Fruit fly (Drosophila melanogaster) whole organism, embryonic: ENCODE data around the gene CG43293.

ENCODE experiments used
- Asciz ChIP-seq: fragments of 200-800 bp; sonication (Bioruptor generic); optimal IDR thresholded peaks from 2 replicates; lab custom pipeline; 2017; ENCODE audit warnings: missing biosample characterization, mild to moderate bottlenecking, missing genetic modification characterization, missing genetic modification reagents
- Awh ChIP-seq: fragments of 200-800 bp; sonication (Bioruptor generic); IDR thresholded peaks from 2 replicates; pipeline ENCODE4, ENCODE4 v1.3.6; 2022; ENCODE audit warnings: missing biosample characterization, missing genetic modification characterization
- BEAF-32 ChIP-seq: fragments of 200-800 bp; sonication (Bioruptor generic); optimal IDR thresholded peaks from 3 replicates; lab custom pipeline; 2017; ENCODE audit warnings: missing biosample characterization, missing genetic modification characterization, mild to moderate bottlenecking, moderate library complexity, missing genetic modification reagents
- CG10565 ChIP-seq: fragments of 200-800 bp; sonication (Bioruptor generic); optimal IDR thresholded peaks from 3 replicates; lab custom pipeline; 2016; ENCODE audit warnings: missing biosample characterization, mild to moderate bottlenecking, missing genetic modification characterization
- CG11456 ChIP-seq: fragments of 200-800 bp; sonication (Bioruptor generic); IDR thresholded peaks from 3 replicates; pipeline ENCODE4 v1.3.6; 2022; ENCODE audit warnings: missing biosample characterization, missing genetic modification characterization
- CG15696 ChIP-seq: fragments of 200-800 bp; sonication (Bioruptor generic); optimal IDR thresholded peaks from 2 replicates; lab custom pipeline; 2019; ENCODE audit warnings: missing biosample characterization, mild to moderate bottlenecking, missing genetic modification characterization, moderate library complexity
- CG1792 ChIP-seq: fragments of 200-800 bp; sonication (Bioruptor generic); optimal IDR thresholded peaks from 2 replicates; lab custom pipeline; 2016; ENCODE audit warnings: missing biosample characterization, missing genetic modification characterization
- CG3065 ChIP-seq: fragments of 200-800 bp; sonication (Bioruptor generic); optimal IDR thresholded peaks from 2 replicates; lab custom pipeline; 2016; ENCODE audit warnings: missing biosample characterization, missing genetic modification characterization
- CG31224 ChIP-seq: fragments of 200-800 bp; sonication (Bioruptor generic); IDR thresholded peaks from 2 replicates; pipeline ENCODE4 v1.3.6; 2022; ENCODE audit warnings: missing biosample characterization, missing genetic modification characterization
- CG31441 ChIP-seq: fragments of 200-800 bp; sonication (Bioruptor generic); IDR thresholded peaks from 2 replicates; pipeline ENCODE4 v1.3.6; 2022; ENCODE audit warnings: missing biosample characterization, missing genetic modification characterization
- CG4282 ChIP-seq: fragments of 200-800 bp; sonication (Bioruptor generic); optimal IDR thresholded peaks from 2 replicates; lab custom pipeline; 2016; ENCODE audit warnings: missing biosample characterization, missing genetic modification characterization
- CG4360 ChIP-seq: fragments of 200-800 bp; sonication (Bioruptor generic); IDR thresholded peaks from 2 replicates; pipeline ENCODE4 v1.3.6; 2022; ENCODE audit warnings: missing biosample characterization, missing genetic modification characterization
- CG4404 ChIP-seq: fragments of 200-800 bp; sonication (Bioruptor generic); IDR thresholded peaks from 2 replicates; pipeline ENCODE4 v1.3.6; 2022; ENCODE audit warnings: missing biosample characterization, missing genetic modification characterization
- CG6272 ChIP-seq: fragments of 200-800 bp; sonication (Bioruptor generic); IDR thresholded peaks from 2 replicates; pipeline ENCODE4 v1.3.6; 2022; ENCODE audit warnings: missing biosample characterization, missing genetic modification characterization
- CG6854 ChIP-seq: fragments of 200-800 bp; sonication (Bioruptor generic); optimal IDR thresholded peaks from 3 replicates; lab custom pipeline; 2017; ENCODE audit warnings: missing biosample characterization, mild to moderate bottlenecking, missing genetic modification characterization
- CG8281 ChIP-seq: fragments of 200-800 bp; sonication (Bioruptor generic); optimal IDR thresholded peaks from 2 replicates; lab custom pipeline; 2018; ENCODE audit warnings: missing biosample characterization, mild to moderate bottlenecking, missing genetic modification characterization, moderate library complexity
- CG9876 ChIP-seq: fragments of 200-800 bp; sonication (Bioruptor generic); optimal IDR thresholded peaks from 2 replicates; lab custom pipeline; 2016; ENCODE audit warnings: missing biosample characterization, missing genetic modification characterization
- CHES-1-like ChIP-seq: fragments of 200-800 bp; sonication (Bioruptor generic); optimal IDR thresholded peaks from 2 replicates; lab custom pipeline; 2016; ENCODE audit warnings: missing biosample characterization, missing genetic modification characterization
- D ChIP-seq, 2 experiments: fragments of 200-800 bp in 1 of 2; fragments of >200 bp in 1 of 2; sonication (Bioruptor generic) in 1 of 2; optimal IDR thresholded peaks; 2 replicates in 1 of 2; 3 replicates in 1 of 2; lab custom pipeline; 2017; ENCODE audit warnings: mild to moderate bottlenecking in 1 of 2, missing biosample characterization in 1 of 2, missing genetic modification characterization in 1 of 2, missing genetic modification reagents in 1 of 2
- D19B ChIP-seq: fragments of 200-800 bp; sonication (Bioruptor generic); optimal IDR thresholded peaks from 2 replicates; lab custom pipeline; 2017; ENCODE audit warnings: missing biosample characterization, mild to moderate bottlenecking, missing genetic modification characterization
- Dip2 ChIP-seq: fragments of 200-800 bp; sonication (Bioruptor generic); IDR thresholded peaks from 2 replicates; pipeline ENCODE4 v1.3.6; 2022; ENCODE audit warnings: missing biosample characterization, missing genetic modification characterization
- Dll ChIP-seq: fragments of 200-800 bp; sonication (Bioruptor generic); IDR thresholded peaks from 4 replicates; pipeline ENCODE4 v1.3.6; 2022; ENCODE audit warnings: missing biosample characterization, missing genetic modification characterization; ENCODE audit not compliant: partially characterized antibody
- E2f1 ChIP-seq: fragments of 200-800 bp; sonication (Bioruptor generic); IDR thresholded peaks from 2 replicates; pipeline ENCODE4 v1.3.6; 2022; ENCODE audit warnings: missing biosample characterization, missing genetic modification characterization
- Gsc ChIP-seq: fragments of 200-800 bp; sonication (Bioruptor generic); IDR thresholded peaks from 2 replicates; pipeline ENCODE4 v1.3.6; 2022; ENCODE audit warnings: missing biosample characterization, missing genetic modification characterization
- Max ChIP-seq: fragments of 200-800 bp; sonication (Bioruptor generic); optimal IDR thresholded peaks from 2 replicates; lab custom pipeline; 2016; ENCODE audit warnings: missing biosample characterization, mild to moderate bottlenecking, missing genetic modification characterization
- PHDP ChIP-seq: fragments of 200-800 bp; sonication (Bioruptor generic); optimal IDR thresholded peaks from 3 replicates; lab custom pipeline; 2018; ENCODE audit warnings: missing biosample characterization, mild to moderate bottlenecking, missing genetic modification characterization, moderate library complexity
- Ssrp ChIP-seq: fragments of 200-800 bp; sonication (Bioruptor generic); optimal IDR thresholded peaks from 2 replicates; lab custom pipeline; 2018; ENCODE audit warnings: missing biosample characterization, mild to moderate bottlenecking, missing genetic modification characterization, moderate library complexity
- Xbp1 ChIP-seq: fragments of 200-800 bp; sonication (Bioruptor generic); optimal IDR thresholded peaks from 3 replicates; lab custom pipeline; 2016; ENCODE audit warnings: missing biosample characterization, mild to moderate bottlenecking, missing genetic modification characterization
- ara ChIP-seq: fragments of 200-800 bp; sonication (Bioruptor generic); IDR thresholded peaks from 2 replicates; pipeline ENCODE4 v1.3.6; 2022; ENCODE audit warnings: missing biosample characterization, missing genetic modification characterization
- bsh ChIP-seq, 2 experiments: fragments of 200-800 bp; sonication (Bioruptor generic); optimal IDR thresholded peaks; 2 replicates each; lab custom pipeline; 2017 to 2018; ENCODE audit warnings: mild to moderate bottlenecking in 2 of 2, missing biosample characterization in 2 of 2, missing genetic modification characterization in 2 of 2, moderate library complexity in 1 of 2
- cato ChIP-seq: fragments of 200-800 bp; sonication (Bioruptor generic); optimal IDR thresholded peaks from 2 replicates; lab custom pipeline; 2016; ENCODE audit warnings: missing biosample characterization, missing genetic modification characterization, borderline replicate concordance
- dan ChIP-seq: fragments of 200-800 bp; sonication (Bioruptor generic); IDR thresholded peaks from 2 replicates; pipeline ENCODE4 v1.3.6; 2022; ENCODE audit warnings: missing biosample characterization, missing genetic modification characterization
- dmrt99B ChIP-seq: fragments of 200-800 bp; sonication (Bioruptor generic); optimal IDR thresholded peaks from 2 replicates; lab custom pipeline; 2018; ENCODE audit warnings: missing biosample characterization, mild to moderate bottlenecking, missing genetic modification characterization, moderate library complexity
- ewg ChIP-seq: fragments of 200-800 bp; sonication (Bioruptor generic); optimal IDR thresholded peaks from 3 replicates; lab custom pipeline; 2017; ENCODE audit warnings: mild to moderate bottlenecking, missing biosample characterization, missing genetic modification reagents, missing genetic modification characterization
- fd3F ChIP-seq: fragments of 200-800 bp; sonication (Bioruptor generic); optimal IDR thresholded peaks from 2 replicates; lab custom pipeline; 2018; ENCODE audit warnings: missing biosample characterization, mild to moderate bottlenecking, missing genetic modification characterization, moderate library complexity
- grau ChIP-seq: fragments of 200-800 bp; optimal IDR thresholded peaks from 3 replicates; lab custom pipeline; 2019; ENCODE audit warnings: missing biosample characterization, mild to moderate bottlenecking, missing genetic modification characterization, moderate library complexity
- gsb ChIP-seq: fragments of 200-800 bp; sonication (Bioruptor generic); IDR thresholded peaks from 2 replicates; pipeline ENCODE4 v1.3.6; 2022; ENCODE audit warnings: missing biosample characterization, missing genetic modification characterization
- gt ChIP-seq: fragments of 200-800 bp; sonication (Bioruptor generic); IDR thresholded peaks from 2 replicates; pipeline ENCODE4 v1.3.6; 2022; ENCODE audit warnings: missing biosample characterization, missing genetic modification characterization
- hth ChIP-seq: fragments of >200 bp; optimal IDR thresholded peaks from 2 replicates; lab custom pipeline; 2017; ENCODE audit warnings: inconsistent platforms
- ind ChIP-seq: fragments of 200-800 bp; sonication (Bioruptor generic); optimal IDR thresholded peaks from 3 replicates; lab custom pipeline; 2016; ENCODE audit warnings: missing biosample characterization, missing genetic modification characterization
- lmd ChIP-seq: fragments of 200-800 bp; sonication (Bioruptor generic); IDR thresholded peaks from 2 replicates; pipeline ENCODE4 v1.3.6; 2022; ENCODE audit warnings: missing biosample characterization, missing genetic modification characterization
- mirr ChIP-seq: fragments of 200-800 bp; sonication (Bioruptor generic); optimal IDR thresholded peaks from 3 replicates; lab custom pipeline; 2018; ENCODE audit warnings: missing biosample characterization, mild to moderate bottlenecking, missing genetic modification characterization
- onecut ChIP-seq: fragments of 200-800 bp; sonication (Bioruptor generic); IDR thresholded peaks from 2 replicates; pipeline ENCODE4 v1.3.6; 2022; ENCODE audit warnings: missing biosample characterization, missing genetic modification characterization
- org-1 ChIP-seq: fragments of 200-800 bp; sonication (Bioruptor generic); optimal IDR thresholded peaks from 2 replicates; lab custom pipeline; 2017; ENCODE audit warnings: missing biosample characterization, missing genetic modification characterization
- p53 ChIP-seq: fragments of 200-800 bp; sonication (Bioruptor generic); optimal IDR thresholded peaks from 2 replicates; lab custom pipeline; 2016; ENCODE audit warnings: missing biosample characterization, missing genetic modification characterization
- pum ChIP-seq: fragments of 200-800 bp; sonication (Bioruptor generic); optimal IDR thresholded peaks from 2 replicates; lab custom pipeline; 2016; ENCODE audit warnings: missing biosample characterization, missing genetic modification characterization
- sens ChIP-seq: fragments of 200-800 bp; sonication (Bioruptor generic); peaks from one replicate; lab custom pipeline; 2016; ENCODE audit warnings: missing biosample characterization, missing genetic modification characterization
- sob ChIP-seq: fragments of 200-800 bp; sonication (Bioruptor generic); IDR thresholded peaks from 2 replicates; pipeline ENCODE4 v1.3.6; 2022; ENCODE audit warnings: missing biosample characterization, missing genetic modification characterization
- twi ChIP-seq: fragments of 200-800 bp; optimal IDR thresholded peaks from 2 replicates; lab custom pipeline; 2019; ENCODE audit warnings: missing biosample characterization, mild to moderate bottlenecking, missing genetic modification characterization, moderate library complexity
- unpg ChIP-seq: fragments of 200-800 bp; sonication (Bioruptor generic); optimal IDR thresholded peaks from 3 replicates; lab custom pipeline; 2018; ENCODE audit warnings: missing biosample characterization, mild to moderate bottlenecking, missing genetic modification characterization, moderate library complexity
- vvl ChIP-seq: fragments of 200-800 bp; sonication (Bioruptor generic); IDR thresholded peaks from 2 replicates; pipeline ENCODE4 v1.3.6; 2022; ENCODE audit warnings: missing biosample characterization, missing genetic modification characterization
- zfh2 ChIP-seq: fragments of 200-800 bp; sonication (Bioruptor generic); optimal IDR thresholded peaks from 2 replicates; lab custom pipeline; 2016; ENCODE audit warnings: missing biosample characterization, missing genetic modification characterization

CG43293 gene

dm6 chr3L:6220187-6220586, 35.2 kb downstream of the CG43293 start, which contains the start of gene CG33946 (continued):
- no peak for TF ChIP-seq sob (GFP tag; lab: Robert Waterston, UW)
- no peak for TF ChIP-seq CHES-1-like (GFP tag; lab: Kevin White, UChicago)
- no peak for TF ChIP-seq CG9876
- no peak for TF ChIP-seq CG4360
- TF ChIP-seq hth (lab: Kevin White, UChicago): no peak
- 0 out of 2 replicates have a peak, but pooled peaks have one; percentile 8 for TF ChIP-seq Awh (GFP tag; lab: Robert Waterston, UW)
- no peak for TF ChIP-seq gsb (GFP tag; lab: Robert Waterston, UW)
- peak; percentile 61; the same call in 1 of the 3 replicates for TF ChIP-seq CG11456 (GFP tag; lab: Robert Waterston, UW)
- TF ChIP-seq Asciz: no peak
- TF ChIP-seq D19B: no peak
- TF ChIP-seq lmd (GFP tag; lab: Robert Waterston, UW): peak; percentile 61
- TF ChIP-seq ara (GFP tag; lab: Robert Waterston, UW): peak; percentile 42; the same call in 1 of the 2 replicates
- TF ChIP-seq CG31224: no peak
- peak; percentile 88 for TF ChIP-seq sens (GFP tag; lab: Kevin White, UChicago)
- no peak for TF ChIP-seq org-1
- no peak for TF ChIP-seq Max (GFP tag; lab: Kevin White, UChicago)
- no peak for TF ChIP-seq onecut (GFP tag; lab: Robert Waterston, UW)
- TF ChIP-seq mirr (GFP tag; lab: Kevin White, UChicago): no peak
- no peak for TF ChIP-seq vvl (GFP tag; lab: Robert Waterston, UW)
- TF ChIP-seq gt: no peak
- TF ChIP-seq ewg (GFP tag; lab: Kevin White, UChicago): no peak
- TF ChIP-seq Gsc (GFP tag; lab: Robert Waterston, UW): no peak
- TF ChIP-seq p53: no peak
- TF ChIP-seq dan (GFP tag; lab: Robert Waterston, UW): no peak
- TF ChIP-seq grau (tag; lab: Kevin White, UChicago): no peak
- peak in 1 of 2 experiments; percentile 47 for TF ChIP-seq bsh (GFP tag; optimal IDR thresholded peaks at IDR 0.05; lab: Kevin White, UChicago)
- TF ChIP-seq fd3F (GFP tag; lab: Kevin White, UChicago): no peak
- peak; percentile 54 for TF ChIP-seq CG4404
- TF ChIP-seq cato: no peak
- 0 out of 2 replicates have a peak, but pooled peaks have one; percentile 25 for TF ChIP-seq E2f1
- no peak for TF ChIP-seq CG8281 (tag; lab: Kevin White, UChicago)
- peak; percentile 6 for TF ChIP-seq pum (GFP tag; lab: Kevin White, UChicago)
- no peak for TF ChIP-seq PHDP (tag; lab: Kevin White, UChicago)
- no peak for TF ChIP-seq Dll (GFP tag; lab: Robert Waterston, UW)
- TF ChIP-seq CG3065 (GFP tag; lab: Kevin White, UChicago): no peak
- no peak for TF ChIP-seq dmrt99B (tag; lab: Kevin White, UChicago)
- no peak for TF ChIP-seq zfh2
- no peak for TF ChIP-seq CG6272 (GFP tag; lab: Robert Waterston, UW)
- TF ChIP-seq CG31441: no peak
- TF ChIP-seq CG10565 (GFP tag; lab: Kevin White, UChicago): no peak
- TF ChIP-seq CG15696: no peak
- no peak for TF ChIP-seq D (optimal IDR thresholded peaks at IDR 0.05; lab: Kevin White, UChicago)
- no peak for TF ChIP-seq D (GFP tag; optimal IDR thresholded peaks at IDR 0.05; lab: Kevin White, UChicago)
- no peak for TF ChIP-seq BEAF-32 (GFP tag; lab: Kevin White, UChicago)
- TF ChIP-seq unpg (GFP tag; lab: Kevin White, UChicago): no peak
- TF ChIP-seq Xbp1 (GFP tag; lab: Kevin White, UChicago): peak; percentile 12
- TF ChIP-seq twi (tag; lab: Kevin White, UChicago): no peak
- no peak for TF ChIP-seq CG4282 (GFP tag; lab: Kevin White, UChicago)
- no peak for TF ChIP-seq Ssrp (tag; lab: Kevin White, UChicago)
- TF ChIP-seq CG1792 (GFP tag; lab: Kevin White, UChicago): no peak
- no peak for TF ChIP-seq CG6854 (GFP tag; lab: Kevin White, UChicago)
- TF ChIP-seq ind: peak; percentile 2
- TF ChIP-seq Dip2 (GFP tag; lab: Robert Waterston, UW): no peak
